Worm (Caenorhabditis elegans) whole organism, L3 larva: ENCODE measurements around the gene ret-1.

Experiments used
- egl-27 ChIP-seq: sonication (generic microtip); optimal IDR thresholded peaks from 4 replicates; lab custom pipeline; 2017; ENCODE audit warnings: missing biosample characterization, missing genetic modification reagents, missing genetic modification characterization
- nhr-237 ChIP-seq: fragments of 150-350 bp; optimal IDR thresholded peaks from 2 replicates; lab custom pipeline; 2014; ENCODE audit warnings: missing biosample characterization, missing genetic modification characterization
- nhr-28 ChIP-seq: fragments of 150-350 bp; optimal IDR thresholded peaks from 2 replicates; lab custom pipeline; 2014; ENCODE audit warnings: missing biosample characterization, missing genetic modification characterization
- pha-4 ChIP-seq: fragments of 150-350 bp; optimal IDR thresholded peaks from 2 replicates; lab custom pipeline; 2014; ENCODE audit warnings: missing biosample characterization, missing genetic modification reagents, missing genetic modification characterization
- pqm-1 ChIP-seq: fragments of 150-350 bp; optimal IDR thresholded peaks from 2 replicates; lab custom pipeline; 2017; ENCODE audit warnings: missing biosample characterization, missing genetic modification characterization, inconsistent platforms
- ztf-4 ChIP-seq: fragments of 150-350 bp; optimal IDR thresholded peaks from 2 replicates; lab custom pipeline; 2014; ENCODE audit warnings: missing biosample characterization, missing genetic modification characterization

DNA sequence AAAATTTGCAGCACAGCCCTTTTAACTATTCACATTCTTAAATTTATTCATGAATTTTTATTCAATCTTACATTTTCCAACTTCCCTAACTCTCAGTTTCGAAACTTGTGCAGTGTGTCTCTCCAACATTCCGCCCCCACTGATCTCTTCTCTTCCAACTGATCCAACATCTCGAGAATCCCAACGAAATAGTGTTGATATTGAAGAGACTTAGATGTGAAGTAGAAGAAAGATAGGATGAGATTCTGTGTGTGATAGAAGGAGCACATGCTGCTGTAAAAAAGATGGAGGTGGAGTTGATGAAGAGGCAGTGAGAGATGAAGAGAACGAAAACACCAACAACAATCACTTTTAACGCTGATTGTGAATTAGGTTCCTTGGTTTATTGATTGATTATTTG is 26.9 kb downstream of the ret-1 start:
- no peak for TF ChIP-seq pha-4
- no peak for TF ChIP-seq pqm-1 (tag; lab: Kevin White, UChicago)
- no peak for TF ChIP-seq ztf-4
- no peak for TF ChIP-seq egl-27 (tag; lab: Kevin White, UChicago)
- no peak for TF ChIP-seq nhr-28 (tag; lab: Kevin White, UChicago)
- no peak for TF ChIP-seq nhr-237 (tag; lab: Kevin White, UChicago)
